Worm (Caenorhabditis elegans) whole organism, L4 larva: Measurements from ENCODE around the gene H40L08.8.

Experiments used
- T26A8.4 ChIP-seq: fragments of 200-800 bp; sonication (Bioruptor generic); IDR thresholded peaks from 2 replicates; pipeline ENCODE4 v1.3.6; 2022; ENCODE audit warnings: missing genetic modification characterization, missing compliant biosample characterization
- aly-2 ChIP-seq: sonication (generic microtip); optimal IDR thresholded peaks from 2 replicates; lab custom pipeline; 2018; ENCODE audit warnings: missing biosample characterization, missing genetic modification characterization
- ama-1 ChIP-seq: fragments of 150-350 bp; optimal IDR thresholded peaks from 2 replicates; lab custom pipeline; 2014; ENCODE audit warnings: inconsistent platforms, mixed read lengths
- ceh-32 ChIP-seq: sonication (generic microtip); optimal IDR thresholded peaks from 2 replicates; lab custom pipeline; 2016; ENCODE audit warnings: mild to moderate bottlenecking, missing genetic modification characterization, missing compliant biosample characterization; ENCODE audit not compliant: poor library complexity
- dpl-1 ChIP-seq: fragments of 150-350 bp; optimal IDR thresholded peaks from 2 replicates; lab custom pipeline; 2014; ENCODE audit warnings: missing biosample characterization, missing genetic modification reagents, missing genetic modification characterization
- duxl-1 ChIP-seq: sonication (generic microtip); optimal IDR thresholded peaks from 2 replicates; lab custom pipeline; 2016; ENCODE audit warnings: mild to moderate bottlenecking, missing genetic modification characterization, moderate library complexity, missing compliant biosample characterization; ENCODE audit not compliant: poor library complexity
- fos-1 ChIP-seq: fragments of 150-350 bp; optimal IDR thresholded peaks from 2 replicates; lab custom pipeline; 2014; ENCODE audit warnings: missing biosample characterization, missing genetic modification characterization
- lin-1 ChIP-seq: fragments of 200-800 bp; sonication (Bioruptor generic); IDR thresholded peaks from 2 replicates; pipeline ENCODE4 v1.3.6; 2022; ENCODE audit warnings: missing genetic modification reagents, missing genetic modification characterization, missing compliant biosample characterization
- lsy-2 ChIP-seq, 2 experiments: fragments of 150-350 bp in 1 of 2; sonication (generic microtip) in 1 of 2; optimal IDR thresholded peaks; 2 replicates each; lab custom pipeline; 2014 to 2017; ENCODE audit warnings: missing biosample characterization in 2 of 2, missing genetic modification characterization in 2 of 2
- madf-9 ChIP-seq: fragments of 200-800 bp; sonication (Bioruptor generic); conservative IDR thresholded peaks from 2 replicates; pipeline ENCODE4 v1.3.6; 2022; ENCODE audit warnings: missing genetic modification reagents, missing genetic modification characterization, missing compliant biosample characterization
- nhr-76 ChIP-seq: fragments of 150-350 bp; optimal IDR thresholded peaks from 2 replicates; lab custom pipeline; 2014; ENCODE audit warnings: missing biosample characterization, missing genetic modification characterization
- sdz-12 ChIP-seq: fragments of 200-800 bp; sonication (Bioruptor generic); optimal IDR thresholded peaks from 2 replicates; lab custom pipeline; 2018; ENCODE audit warnings: mild to moderate bottlenecking, missing genetic modification characterization, missing compliant biosample characterization
- unc-62 ChIP-seq, 3 experiments: fragments of 150-350 bp in 1 of 3; sonication (generic microtip); optimal IDR thresholded peaks in 2 of 3; peaks in 1 of 3; 1 replicate in 1 of 3; 2 replicates in 2 of 3; lab custom pipeline; 2014 to 2017; ENCODE audit warnings: missing biosample characterization in 3 of 3, missing genetic modification characterization in 3 of 3, missing genetic modification reagents in 3 of 3, missing genotype in 1 of 3
- ztf-11 ChIP-seq: fragments of 150-350 bp; optimal IDR thresholded peaks from 2 replicates; lab custom pipeline; 2014; ENCODE audit warnings: missing biosample characterization, missing genetic modification characterization

DNA sequence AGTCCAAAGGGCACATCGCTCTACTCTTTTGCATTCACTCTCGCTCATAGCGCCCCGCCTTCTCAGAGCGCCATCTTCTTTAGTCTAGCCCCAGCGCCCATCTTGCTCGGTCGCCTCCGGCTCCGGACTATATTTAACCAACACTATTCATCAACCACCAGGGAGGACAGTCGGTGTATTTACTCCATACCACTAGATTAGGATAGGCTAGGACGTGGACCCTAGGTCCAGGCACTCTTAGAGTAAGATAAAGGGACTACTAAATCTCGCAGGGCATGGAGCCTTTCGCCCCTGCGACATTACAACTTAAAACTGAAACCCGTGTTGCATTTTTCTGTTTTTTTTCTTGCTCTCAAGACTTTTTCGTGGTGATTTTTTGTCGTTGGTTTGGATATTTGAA, 29.9 kb downstream of the H40L08.8 start:
- TF ChIP-seq ama-1 (no peak), aly-2 (no peak), nhr-76 (tag; lab: Kevin White, UChicago) (no peak), ceh-32 (tag; lab: Kevin White, UChicago) (no peak), madf-9 (GFP tag; lab: Robert Waterston, UW) (no peak), ztf-11 (no peak), fos-1 (no peak), lin-1 (GFP tag; lab: Robert Waterston, UW) (no peak), T26A8.4 (GFP tag; lab: Robert Waterston, UW) (no peak), unc-62 (GFP tag; optimal IDR thresholded peaks at IDR 0.05 in 1 of 2; lab: Kevin White, UChicago) (peak in 1 of 2 experiments; percentile 57), unc-62 (tag; optimal IDR thresholded peaks at IDR 0.05; lab: Kevin White, UChicago) (no peak), lsy-2 (tag; optimal IDR thresholded peaks at IDR 0.05; lab: Kevin White, UChicago) (no peak), duxl-1 (no peak), dpl-1 (no peak), sdz-12 (GFP tag; lab: Kevin White, UChicago) (no peak)
